Fruit fly (Drosophila melanogaster): ENCODE results near the gene CG11983.

The CG11983 gene

dm6 chr3R:8992928-8993579 is 15.1 kb upstream of the CG11983 start, which contains the start of gene CG11975:
TSS of gene CG11975 (plus strand) at chr3R:8993253.
- TF ChIP-seq sv (GFP tag; optimal IDR thresholded peaks at IDR 0.05) (peak; percentile 64), Rel (GFP tag; optimal IDR thresholded peaks at IDR 0.05) (no peak), Rel (tag; optimal IDR thresholded peaks at IDR 0.05) (peak; percentile 69), br (GFP tag; optimal IDR thresholded peaks at IDR 0.05) (peak; percentile 80), Vsx2 (GFP tag; optimal IDR thresholded peaks at IDR 0.05; ENCODE audit: partially characterized antibody) (no peak), lola (GFP tag; optimal IDR thresholded peaks at IDR 0.05) (no peak), CG32264 (GFP tag; optimal IDR thresholded peaks at IDR 0.05) (peak; percentile 3), ey (GFP tag; optimal IDR thresholded peaks at IDR 0.05) (peak; percentile 84), tai (GFP tag; optimal IDR thresholded peaks at IDR 0.05) (no peak), Dif (GFP tag; optimal IDR thresholded peaks at IDR 0.05; ENCODE audit: partially characterized antibody) (peak; percentile 28), woc (GFP tag; optimal IDR thresholded peaks at IDR 0.05) (peak; percentile 92), GATAd (GFP tag; optimal IDR thresholded peaks at IDR 0.05) (peak; percentile 60), foxo (GFP tag; optimal IDR thresholded peaks at IDR 0.05) (peak; percentile 40 to 89), OdsH (GFP tag; optimal IDR thresholded peaks at IDR 0.05) (peak; percentile 80), Jra (GFP tag; optimal IDR thresholded peaks at IDR 0.05) (peak; percentile 86), HLH106 (tag; optimal IDR thresholded peaks at IDR 0.05) (peak; percentile 75), dl (GFP tag; optimal IDR thresholded peaks at IDR 0.05; ENCODE audit: insufficient read depth in 1 of 2, partially characterized antibody in 2 of 2) (no peak), fru (GFP tag; optimal IDR thresholded peaks at IDR 0.05) (peak; percentile 85), Sp1 (GFP tag; optimal IDR thresholded peaks at IDR 0.05) (peak; percentile 71), psq (GFP tag; optimal IDR thresholded peaks at IDR 0.05) (peak; percentile 79), usp (GFP tag; optimal IDR thresholded peaks at IDR 0.05) (no peak), rgr (GFP tag; optimal IDR thresholded peaks at IDR 0.05) (peak; percentile 84), Hnf4 (GFP tag; optimal IDR thresholded peaks at IDR 0.05) (peak; percentile 91), Hr83 (GFP tag; optimal IDR thresholded peaks at IDR 0.05; ENCODE audit: poor library complexity, severe bottlenecking) (peak; percentile 90), CG9705 (GFP tag; optimal IDR thresholded peaks at IDR 0.05) (peak; percentile 60), Myc (optimal IDR thresholded peaks at IDR 0.05) (peak; percentile 98), h (GFP tag; optimal IDR thresholded peaks at IDR 0.05) (peak; percentile 89), pan (optimal IDR thresholded peaks at IDR 0.05) (no peak)

dm6 chr3R:8997397-8997796 is 10.7 kb upstream of the CG11983 start, which contains the start of gene CG11977:
TSS of gene CG11977 (plus strand) at chr3R:8997697.
- TF ChIP-seq Sp1 (GFP tag; optimal IDR thresholded peaks at IDR 0.05) (no peak), OdsH (GFP tag; optimal IDR thresholded peaks at IDR 0.05) (no peak)

- TF ChIP-seq fru (GFP tag; optimal IDR thresholded peaks at IDR 0.05) (no peak), Dif (GFP tag; optimal IDR thresholded peaks at IDR 0.05; ENCODE audit: partially characterized antibody) (no peak), Mio (GFP tag; optimal IDR thresholded peaks at IDR 0.05) (no peak), brk (GFP tag; optimal IDR thresholded peaks at IDR 0.05) (no peak), Dfd (GFP tag; optimal IDR thresholded peaks at IDR 0.05) (no peak), dmrt93B (GFP tag; optimal IDR thresholded peaks at IDR 0.05) (no peak)
Measured at dm6 chr3R:8998243-8998642, 9.9 kb upstream of the CG11983 start.

- TF ChIP-seq dsf (GFP tag; optimal IDR thresholded peaks at IDR 0.05; ENCODE audit: borderline replicate concordance), result no peak
- no peak for TF ChIP-seq Myc (optimal IDR thresholded peaks at IDR 0.05)
Measured at dm6 chr3R:9001720-9002240, 6.3 kb upstream of the CG11983 start.

dm6 chr3R:9002542-9002941 is 5.6 kb upstream of the CG11983 start:
- peak; percentile 36 for TF ChIP-seq h (GFP tag; optimal IDR thresholded peaks at IDR 0.05)
- TF ChIP-seq OdsH (GFP tag; optimal IDR thresholded peaks at IDR 0.05), result no peak
- no peak for TF ChIP-seq Vsx2 (GFP tag; optimal IDR thresholded peaks at IDR 0.05; ENCODE audit: partially characterized antibody)
- TF ChIP-seq ey (GFP tag; optimal IDR thresholded peaks at IDR 0.05), result peak; percentile 10
- no peak for TF ChIP-seq dmrt93B (GFP tag; optimal IDR thresholded peaks at IDR 0.05)
- TF ChIP-seq GATAd (GFP tag; optimal IDR thresholded peaks at IDR 0.05), result no peak
- TF ChIP-seq brk (GFP tag; optimal IDR thresholded peaks at IDR 0.05), result no peak
- no peak for TF ChIP-seq HLH106 (tag; optimal IDR thresholded peaks at IDR 0.05)
- no peak for TF ChIP-seq CG32264 (GFP tag; optimal IDR thresholded peaks at IDR 0.05)
- no peak for TF ChIP-seq tai (GFP tag; optimal IDR thresholded peaks at IDR 0.05)
- no peak for TF ChIP-seq Myc (optimal IDR thresholded peaks at IDR 0.05)
- no peak for TF ChIP-seq Dfd (GFP tag; optimal IDR thresholded peaks at IDR 0.05)
- no peak for TF ChIP-seq N (GFP tag; optimal IDR thresholded peaks at IDR 0.05)
- no peak for TF ChIP-seq dsf (GFP tag; optimal IDR thresholded peaks at IDR 0.05; ENCODE audit: borderline replicate concordance)
- TF ChIP-seq psq (GFP tag; optimal IDR thresholded peaks at IDR 0.05), result no peak
- TF ChIP-seq jim (GFP tag; optimal IDR thresholded peaks at IDR 0.05), result no peak
- TF ChIP-seq usp (GFP tag; optimal IDR thresholded peaks at IDR 0.05), result no peak
- no peak for TF ChIP-seq woc (GFP tag; optimal IDR thresholded peaks at IDR 0.05)
- no peak for TF ChIP-seq sv (GFP tag; optimal IDR thresholded peaks at IDR 0.05)
- no peak for TF ChIP-seq Abd-B (GFP tag; optimal IDR thresholded peaks at IDR 0.05)
- peak in 1 of 2 experiments; percentile 2 for TF ChIP-seq foxo (GFP tag; optimal IDR thresholded peaks at IDR 0.05)
- TF ChIP-seq Hr83 (GFP tag; optimal IDR thresholded peaks at IDR 0.05; ENCODE audit: poor library complexity, severe bottlenecking), result no peak
- peak; percentile 6 for TF ChIP-seq fru (GFP tag; optimal IDR thresholded peaks at IDR 0.05)
- no peak for TF ChIP-seq Sp1 (GFP tag; optimal IDR thresholded peaks at IDR 0.05)
- peak; percentile 24 for TF ChIP-seq rgr (GFP tag; optimal IDR thresholded peaks at IDR 0.05)
